Worm (Caenorhabditis elegans) whole organism, dauer: ENCODE results near the gene nhr-168.

Experiments used
- unc-62 ChIP-seq: sonication (generic microtip); optimal IDR thresholded peaks from 2 replicates; lab custom pipeline; 2017; ENCODE audit warnings: missing biosample characterization, missing genetic modification reagents, missing genetic modification characterization

nhr-168 gene

ce11 chrV:13358823-13359592 is 25.3 kb upstream of the nhr-168 start, which contains the start of gene F32H5.3:
Gene F32H5.3 (plus strand): TSS chrV:13359335.
- TF ChIP-seq unc-62 (GFP tag; lab: Kevin White, UChicago) = no peak

ce11 chrV:13357652-13358281 is 24.1 kb upstream of the nhr-168 start, which contains the start of gene F32H5.1:
Gene F32H5.1 (minus strand): TSS chrV:13358037.
- no peak for TF ChIP-seq unc-62 (GFP tag; lab: Kevin White, UChicago)

ce11 chrV:13356210-13356609 is 22.5 kb upstream of the nhr-168 start:
- no peak for TF ChIP-seq unc-62 (GFP tag; lab: Kevin White, UChicago)

- no peak for TF ChIP-seq unc-62 (GFP tag; lab: Kevin White, UChicago)
Observed at ce11 chrV:13352415-13352814, 18.7 kb upstream of the nhr-168 start.

ce11 chrV:13351773-13352172 is 18.1 kb upstream of the nhr-168 start:
- no peak for TF ChIP-seq unc-62 (GFP tag; lab: Kevin White, UChicago)

- no peak for TF ChIP-seq unc-62 (GFP tag; lab: Kevin White, UChicago)
Observed at ce11 chrV:13350302-13350701, 16.6 kb upstream of the nhr-168 start.

DNA sequence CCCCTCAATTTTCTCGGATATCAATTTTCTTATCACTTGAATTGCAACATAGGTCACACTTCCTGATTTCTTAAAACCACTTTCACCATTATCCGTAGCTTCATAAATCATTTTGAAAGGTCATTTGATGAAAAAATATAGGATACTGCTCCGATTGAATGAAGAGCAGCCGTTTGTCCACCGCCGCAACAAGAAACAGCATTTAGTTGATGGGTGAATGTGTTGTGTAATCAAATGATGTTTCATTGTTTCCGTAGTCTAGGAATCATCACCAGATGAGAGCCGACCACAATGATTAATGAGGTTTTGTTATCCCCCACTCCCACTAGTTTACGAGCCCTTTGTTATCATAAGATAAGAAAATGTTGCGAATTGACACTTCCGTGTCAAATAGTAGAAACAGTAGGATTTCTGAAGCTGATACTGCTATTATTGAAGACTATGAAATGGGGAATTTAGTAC is 12.2 kb upstream of the nhr-168 start, which contains the start of gene twk-43:
Gene twk-43, plus strand, starts transcription at position 412 of the 462 bp plus-strand sequence.
- no peak for TF ChIP-seq unc-62 (GFP tag; lab: Kevin White, UChicago)

DNA sequence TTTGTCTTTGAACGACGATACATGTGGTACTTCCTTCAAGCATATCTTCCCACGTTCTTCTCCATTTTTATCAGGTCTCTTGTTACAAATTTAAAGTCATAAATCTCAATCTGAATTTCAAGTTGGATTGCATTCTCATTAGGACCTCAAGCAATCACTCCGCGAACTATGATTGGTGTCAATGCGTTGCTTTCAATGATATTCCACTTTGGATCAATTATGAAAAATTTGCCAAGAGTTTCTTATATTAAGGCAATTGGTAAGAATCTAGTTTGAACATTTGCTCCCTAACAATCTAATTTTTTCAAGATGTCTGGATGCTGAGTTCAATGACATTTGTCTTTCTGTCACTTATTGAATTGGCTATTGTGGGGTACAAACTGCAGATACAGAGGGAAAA is 8.6 kb upstream of the nhr-168 start:
- TF ChIP-seq unc-62 (GFP tag; lab: Kevin White, UChicago) = no peak

ce11 chrV:13339633-13340290 is 6.1 kb upstream of the nhr-168 start, which contains the start of the genes str-4 and lgc-48:
Gene str-4 (minus strand): TSS chrV:13339733.
Gene lgc-48 (plus strand): TSS chrV:13340240.
- no peak for TF ChIP-seq unc-62 (GFP tag; lab: Kevin White, UChicago)

- TF ChIP-seq unc-62 (GFP tag; lab: Kevin White, UChicago) = no peak
Observed at ce11 chrV:13338037-13338436, 4.4 kb upstream of the nhr-168 start.

DNA sequence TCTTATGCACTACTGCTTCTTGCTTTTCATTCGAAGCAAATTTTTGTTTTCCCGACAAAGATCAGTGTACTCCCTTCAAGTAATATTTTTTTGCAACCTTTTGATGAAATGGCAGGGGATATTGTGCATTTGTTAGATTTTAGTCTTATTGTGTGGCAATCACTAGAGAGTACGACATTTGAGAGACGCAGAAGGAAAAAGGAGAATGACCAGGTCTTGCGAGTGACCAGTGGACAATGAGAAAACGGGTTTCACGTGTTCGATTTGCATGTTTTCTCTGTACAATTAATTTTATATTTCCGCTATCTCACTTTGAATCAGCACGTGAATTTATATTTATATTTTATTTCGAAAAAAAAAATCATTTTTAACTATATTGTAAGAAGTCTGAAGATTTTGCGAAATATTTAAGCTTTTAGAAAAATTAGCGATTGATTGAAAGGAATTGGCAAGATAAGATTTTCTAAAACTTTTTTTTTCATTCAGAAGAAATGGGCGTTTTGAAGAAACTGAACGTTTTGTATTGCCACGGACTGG is 2.3 kb upstream of the nhr-168 start, which contains the start of gene C50B6.9:
Gene C50B6.9, plus strand, starts transcription at position 487 of the 537 bp plus-strand sequence.
- no peak for TF ChIP-seq unc-62 (GFP tag; lab: Kevin White, UChicago)

- no peak for TF ChIP-seq unc-62 (GFP tag; lab: Kevin White, UChicago)
Observed at ce11 chrV:13334447-13334846, 776 bp upstream of the nhr-168 start.

ce11 chrV:13330919-13331318 is 2.8 kb downstream of the nhr-168 start, which contains the start of gene nhr-129:
Gene nhr-129 (minus strand): TSS chrV:13331019.
- TF ChIP-seq unc-62 (GFP tag; lab: Kevin White, UChicago) = no peak

DNA sequence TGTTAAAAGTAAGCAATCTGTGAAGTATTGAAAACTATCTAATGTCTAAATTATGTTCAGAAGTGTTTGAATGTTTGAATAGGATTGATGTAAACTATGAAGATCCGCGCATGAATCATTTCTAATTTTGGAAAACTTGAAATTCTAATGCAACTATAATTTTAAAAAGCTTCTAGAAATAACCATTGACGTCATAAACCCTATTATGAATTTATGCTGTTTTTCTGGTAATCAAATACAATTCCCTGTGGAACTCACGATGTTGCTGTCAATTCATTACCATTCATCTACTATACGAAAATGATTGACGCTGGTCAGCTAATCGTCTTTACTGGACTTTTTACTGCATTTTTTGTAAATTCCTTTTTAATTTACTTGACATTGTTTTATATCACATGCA is 6.2 kb downstream of the nhr-168 start, which contains the start of gene str-37:
Gene str-37, plus strand, starts transcription at position 301 of the 400 bp plus-strand sequence.
- TF ChIP-seq unc-62 (GFP tag; lab: Kevin White, UChicago) = no peak
